Worm (Caenorhabditis elegans): ENCODE measurements around the gene spig-1.

Gene spig-1

ce11 chrV:7093720-7094401, 42.3 kb downstream of the spig-1 start, which contains the start of gene nhr-135:
Gene nhr-135, minus strand, starts transcription at chrV:7093770.
- TF ChIP-seq nhr-237 (tag; optimal IDR thresholded peaks at IDR 0.05): no peak
- peak; percentile 7 for TF ChIP-seq Y55F3AM.14 (GFP tag; optimal IDR thresholded peaks at IDR 0.05)
- peak; percentile 92 for TF ChIP-seq blmp-1 (tag; optimal IDR thresholded peaks at IDR 0.05; ENCODE audit: insufficient read depth)
- peak; percentile 70 for TF ChIP-seq sma-3 (GFP tag; optimal IDR thresholded peaks at IDR 0.05)
- TF ChIP-seq crh-2 (tag; optimal IDR thresholded peaks at IDR 0.05): peak; percentile 80
- peak; percentile 55 for TF ChIP-seq nhr-21 (tag; optimal IDR thresholded peaks at IDR 0.05)
- TF ChIP-seq F13H6.1 (tag; optimal IDR thresholded peaks at IDR 0.05): peak; percentile 56
- peak; percentile 5 for TF ChIP-seq ama-1 (optimal IDR thresholded peaks at IDR 0.05)
- TF ChIP-seq C34F6.9 (tag; optimal IDR thresholded peaks at IDR 0.05): peak; percentile 32
- peak in 1 of 2 experiments; percentile 31 for TF ChIP-seq lsy-2 (tag; optimal IDR thresholded peaks at IDR 0.05)
- peak; percentile 71 for TF ChIP-seq nhr-129 (tag; optimal IDR thresholded peaks at IDR 0.05)
- no peak for TF ChIP-seq elt-1 (tag; optimal IDR thresholded peaks at IDR 0.05)
- TF ChIP-seq nhr-25 (tag; optimal IDR thresholded peaks at IDR 0.05): peak; percentile 70
- peak; percentile 52 to 76 for TF ChIP-seq mdl-1 (tag; optimal IDR thresholded peaks at IDR 0.05)
- peak; percentile 56 for TF ChIP-seq gmeb-1 (tag; optimal IDR thresholded peaks at IDR 0.05)
- TF ChIP-seq egl-27 (tag; optimal IDR thresholded peaks at IDR 0.05): peak; percentile 15
- no peak for TF ChIP-seq unc-55 (GFP tag; optimal IDR thresholded peaks at IDR 0.05)
- peak; percentile 82 for TF ChIP-seq fos-1 (tag; optimal IDR thresholded peaks at IDR 0.05)
- peak; percentile 86 for TF ChIP-seq sma-9 (GFP tag; optimal IDR thresholded peaks at IDR 0.05)
- no peak for TF ChIP-seq sma-9 (tag; optimal IDR thresholded peaks at IDR 0.05)
- no peak for TF ChIP-seq sem-4 (tag; optimal IDR thresholded peaks at IDR 0.05)
- TF ChIP-seq mbf-1 (tag; optimal IDR thresholded peaks at IDR 0.05): no peak
- no peak for TF ChIP-seq R02D3.7 (tag; optimal IDR thresholded peaks at IDR 0.05)
- TF ChIP-seq ztf-4 (tag; optimal IDR thresholded peaks at IDR 0.05): no peak

ce11 chrV:7095254-7095990, 43.9 kb downstream of the spig-1 start:
- TF ChIP-seq crh-2 (tag; optimal IDR thresholded peaks at IDR 0.05) (peak; percentile 16), ztf-11 (tag; optimal IDR thresholded peaks at IDR 0.05) (no peak), sma-9 (GFP tag; optimal IDR thresholded peaks at IDR 0.05) (peak; percentile 38), sma-9 (tag; optimal IDR thresholded peaks at IDR 0.05) (no peak), F13H6.1 (tag; optimal IDR thresholded peaks at IDR 0.05) (peak; percentile 35), nhr-25 (tag; optimal IDR thresholded peaks at IDR 0.05) (no peak), sma-3 (GFP tag; optimal IDR thresholded peaks at IDR 0.05) (peak; percentile 14), fos-1 (tag; optimal IDR thresholded peaks at IDR 0.05) (peak; percentile 23)

- no peak for TF ChIP-seq nhr-11 (tag; optimal IDR thresholded peaks at IDR 0.05)
- no peak for TF ChIP-seq nhr-129 (tag; optimal IDR thresholded peaks at IDR 0.05)
- TF ChIP-seq gmeb-1 (tag; optimal IDR thresholded peaks at IDR 0.05): no peak
- no peak for TF ChIP-seq dmd-4 (tag; optimal IDR thresholded peaks at IDR 0.05)
- TF ChIP-seq nhr-12 (tag; optimal IDR thresholded peaks at IDR 0.05): no peak
These were observed 44.7 kb downstream of the spig-1 start for ce11 chrV:7096129-7096730.

- no peak for TF ChIP-seq snpc-4 (tag; optimal IDR thresholded peaks at IDR 0.05)
- no peak for TF ChIP-seq ztf-4 (tag; optimal IDR thresholded peaks at IDR 0.05)
- no peak for TF ChIP-seq crh-2 (tag; optimal IDR thresholded peaks at IDR 0.05)
These were observed 45.3 kb downstream of the spig-1 start for ce11 chrV:7096811-7097210.
